Fruit fly (Drosophila melanogaster) whole organism, embryonic: ENCODE data around the gene Upf2.

Experiments used
- Blimp-1 ChIP-seq: fragments of 200-800 bp; sonication (Bioruptor generic); optimal IDR thresholded peaks from 3 replicates; lab custom pipeline; 2018; ENCODE audit warnings: missing biosample characterization, missing genetic modification characterization, mild to moderate bottlenecking, moderate library complexity, missing genetic modification reagents
- CG11695 ChIP-seq: fragments of 200-800 bp; sonication (Bioruptor generic); IDR thresholded peaks from 3 replicates; pipeline ENCODE4 v1.3.6; 2022; ENCODE audit warnings: missing biosample characterization, missing genetic modification characterization
- CG12391 ChIP-seq: fragments of 200-800 bp; sonication (Bioruptor generic); optimal IDR thresholded peaks from 3 replicates; lab custom pipeline; 2018; ENCODE audit warnings: missing biosample characterization, mild to moderate bottlenecking, missing genetic modification characterization, moderate library complexity
- CG2678 ChIP-seq: fragments of 200-800 bp; sonication (Bioruptor generic); optimal IDR thresholded peaks from 3 replicates; lab custom pipeline; 2019; ENCODE audit warnings: missing biosample characterization, mild to moderate bottlenecking, missing genetic modification characterization, moderate library complexity
- CG3163 ChIP-seq: fragments of 200-800 bp; sonication (Bioruptor generic); optimal IDR thresholded peaks from 3 replicates; lab custom pipeline; 2016; ENCODE audit warnings: missing biosample characterization, missing genetic modification characterization
- CG42726 ChIP-seq: fragments of 200-800 bp; sonication (Bioruptor generic); IDR thresholded peaks from 2 replicates; pipeline ENCODE4 v1.3.6; 2022; ENCODE audit warnings: missing biosample characterization, missing genetic modification characterization; ENCODE audit not compliant: partially characterized antibody
- CG4854 ChIP-seq: fragments of 200-800 bp; sonication (Bioruptor generic); optimal IDR thresholded peaks from 2 replicates; lab custom pipeline; 2016; ENCODE audit warnings: missing biosample characterization, missing genetic modification characterization, inconsistent platforms
- CG7745 ChIP-seq: fragments of 200-800 bp; sonication (Bioruptor generic); optimal IDR thresholded peaks from 2 replicates; lab custom pipeline; 2018; ENCODE audit warnings: missing biosample characterization, mild to moderate bottlenecking, missing genetic modification characterization, moderate library complexity
- CG8388 ChIP-seq: fragments of 200-800 bp; sonication (Bioruptor generic); optimal IDR thresholded peaks from 2 replicates; lab custom pipeline; 2019; ENCODE audit warnings: missing biosample characterization, mild to moderate bottlenecking, missing genetic modification characterization, moderate library complexity
- CG8478 ChIP-seq: fragments of >200 bp; optimal IDR thresholded peaks from 2 replicates; lab custom pipeline; 2018
- CG8765 ChIP-seq: fragments of 200-800 bp; sonication (Bioruptor generic); IDR thresholded peaks from 2 replicates; pipeline ENCODE4 v1.3.6; 2022; ENCODE audit warnings: missing biosample characterization, missing genetic modification characterization
- CG8944 ChIP-seq: fragments of 200-800 bp; sonication (Bioruptor generic); optimal IDR thresholded peaks from 3 replicates; lab custom pipeline; 2016; ENCODE audit warnings: missing biosample characterization, missing genetic modification characterization
- CG9727 ChIP-seq: fragments of 200-800 bp; sonication (Bioruptor generic); optimal IDR thresholded peaks from 3 replicates; lab custom pipeline; 2017; ENCODE audit warnings: missing biosample characterization, mild to moderate bottlenecking, missing genetic modification characterization
- Doc2 ChIP-seq: fragments of 200-800 bp; sonication (Bioruptor generic); IDR thresholded peaks from 2 replicates; pipeline ENCODE4 v1.3.6; 2022; ENCODE audit warnings: missing biosample characterization, missing genetic modification characterization
- Dp ChIP-seq: fragments of 200-800 bp; sonication (Bioruptor generic); optimal IDR thresholded peaks from 2 replicates; lab custom pipeline; 2018; ENCODE audit warnings: missing biosample characterization, mild to moderate bottlenecking, missing genetic modification characterization, moderate library complexity
- E2f2 ChIP-seq: fragments of 200-800 bp; sonication (Bioruptor generic); IDR thresholded peaks from 2 replicates; pipeline ENCODE4 v1.3.6; 2022; ENCODE audit warnings: missing biosample characterization, missing genetic modification characterization
- Eip74EF ChIP-seq, 2 experiments: fragments of 200-800 bp in 1 of 2; fragments of >200 bp in 1 of 2; sonication (Bioruptor generic) in 1 of 2; optimal IDR thresholded peaks; 2 replicates each; lab custom pipeline; 2017 to 2019; ENCODE audit warnings: missing biosample characterization in 2 of 2, missing genetic modification characterization in 2 of 2, mild to moderate bottlenecking in 1 of 2, moderate library complexity in 1 of 2
- H15 ChIP-seq: fragments of 200-800 bp; sonication (Bioruptor generic); IDR thresholded peaks from 3 replicates; pipeline ENCODE4 v1.3.6; 2022; ENCODE audit warnings: missing biosample characterization, missing genetic modification characterization
- HLH3B ChIP-seq: fragments of 200-800 bp; sonication (Bioruptor generic); IDR thresholded peaks from 2 replicates; pipeline ENCODE4 v1.3.6; 2022; ENCODE audit warnings: missing biosample characterization, missing genetic modification characterization
- HLH4C ChIP-seq: fragments of 200-800 bp; sonication (Bioruptor generic); IDR thresholded peaks from 3 replicates; pipeline ENCODE4 v1.3.6; 2022; ENCODE audit warnings: missing biosample characterization, missing genetic modification characterization; ENCODE audit not compliant: partially characterized antibody
- Med ChIP-seq: fragments of 200-800 bp; sonication (Bioruptor generic); peaks from one replicate; lab custom pipeline; 2016; ENCODE audit warnings: missing biosample characterization, missing genetic modification characterization, mild to moderate bottlenecking, inconsistent platforms, moderate library complexity
- Nf-YB ChIP-seq: fragments of 200-800 bp; sonication (Bioruptor generic); optimal IDR thresholded peaks from 3 replicates; lab custom pipeline; 2019; ENCODE audit warnings: missing biosample characterization, mild to moderate bottlenecking, missing genetic modification characterization, moderate library complexity
- Oaz ChIP-seq: fragments of 200-800 bp; sonication (Bioruptor generic); IDR thresholded peaks from 2 replicates; pipeline ENCODE4 v1.3.6; 2022; ENCODE audit warnings: missing biosample characterization, missing genetic modification characterization
- Side ChIP-seq: fragments of 200-800 bp; sonication (Bioruptor generic); optimal IDR thresholded peaks from 2 replicates; lab custom pipeline; 2016; ENCODE audit warnings: missing biosample characterization, missing genetic modification characterization
- Tbp ChIP-seq: fragments of >200 bp; optimal IDR thresholded peaks from 2 replicates; lab custom pipeline; 2018; ENCODE audit warnings: missing biosample characterization, missing genetic modification characterization
- Trl ChIP-seq, 3 experiments: fragments of >200 bp in 2 of 3; fragments of 200-800 bp in 1 of 3; sonication (Bioruptor generic) in 1 of 3; optimal IDR thresholded peaks; 2 replicates in 1 of 3; 3 replicates in 2 of 3; lab custom pipeline; 2016 to 2017; ENCODE audit warnings: missing biosample characterization in 1 of 3, missing genetic modification characterization in 1 of 3
- Xbp1 ChIP-seq: fragments of 200-800 bp; sonication (Bioruptor generic); optimal IDR thresholded peaks from 3 replicates; lab custom pipeline; 2016; ENCODE audit warnings: missing biosample characterization, mild to moderate bottlenecking, missing genetic modification characterization
- al ChIP-seq: fragments of 200-800 bp; sonication (Bioruptor generic); IDR thresholded peaks from 2 replicates; pipeline ENCODE4 v1.3.6; 2022; ENCODE audit warnings: missing biosample characterization, missing genetic modification characterization
- cad ChIP-seq: fragments of >200 bp; optimal IDR thresholded peaks from 2 replicates; lab custom pipeline; 2017; ENCODE audit warnings: missing biosample characterization, missing genetic modification characterization
- crp ChIP-seq, 2 experiments: fragments of 200-800 bp; sonication (Bioruptor generic); optimal IDR thresholded peaks; 2 replicates in 1 of 2; 3 replicates in 1 of 2; lab custom pipeline; 2017; ENCODE audit warnings: missing biosample characterization in 2 of 2, missing genetic modification characterization in 2 of 2, mild to moderate bottlenecking in 1 of 2, moderate library complexity in 1 of 2
- dmrt99B ChIP-seq: fragments of 200-800 bp; sonication (Bioruptor generic); optimal IDR thresholded peaks from 2 replicates; lab custom pipeline; 2018; ENCODE audit warnings: missing biosample characterization, mild to moderate bottlenecking, missing genetic modification characterization, moderate library complexity
- fru ChIP-seq: fragments of >200 bp; optimal IDR thresholded peaks from 2 replicates; lab custom pipeline; 2017
- gfzf ChIP-seq: fragments of 200-800 bp; sonication (Bioruptor generic); optimal IDR thresholded peaks from 2 replicates; lab custom pipeline; 2016; ENCODE audit warnings: missing biosample characterization, mild to moderate bottlenecking, missing genetic modification characterization, moderate library complexity
- gro ChIP-seq: fragments of 200-800 bp; sonication (Bioruptor generic); optimal IDR thresholded peaks from 2 replicates; lab custom pipeline; 2016; ENCODE audit warnings: missing biosample characterization, missing genetic modification characterization
- ind ChIP-seq: fragments of 200-800 bp; sonication (Bioruptor generic); optimal IDR thresholded peaks from 3 replicates; lab custom pipeline; 2016; ENCODE audit warnings: missing biosample characterization, missing genetic modification characterization
- lab ChIP-seq: fragments of 200-800 bp; sonication (Bioruptor generic); optimal IDR thresholded peaks from 3 replicates; lab custom pipeline; 2017; ENCODE audit warnings: missing biosample characterization, missing genetic modification characterization, mild to moderate bottlenecking, moderate library complexity, missing genetic modification reagents
- lola ChIP-seq, 3 experiments: fragments of >200 bp in 2 of 3; fragments of 200-800 bp in 1 of 3; sonication (Bioruptor generic) in 1 of 3; optimal IDR thresholded peaks; 2 replicates each; lab custom pipeline; 2017 to 2019; ENCODE audit warnings: missing biosample characterization in 3 of 3, missing genetic modification characterization in 3 of 3, mild to moderate bottlenecking in 1 of 3, moderate library complexity in 1 of 3
- lov ChIP-seq, 2 experiments: fragments of 200-800 bp in 1 of 2; fragments of >200 bp in 1 of 2; sonication (Bioruptor generic) in 1 of 2; IDR thresholded peaks in 1 of 2; optimal IDR thresholded peaks in 1 of 2; 2 replicates in 1 of 2; 3 replicates in 1 of 2; pipeline versions ENCODE4 v1.3.6 to Lab custom; 2017 to 2022; ENCODE audit warnings: missing biosample characterization in 1 of 2, missing genetic modification characterization in 1 of 2
- nerfin-1 ChIP-seq: fragments of 200-800 bp; sonication (Bioruptor generic); optimal IDR thresholded peaks from 3 replicates; lab custom pipeline; 2019; ENCODE audit warnings: missing biosample characterization, mild to moderate bottlenecking, missing genetic modification characterization, moderate library complexity
- nmo ChIP-seq: fragments of 200-800 bp; sonication (Bioruptor generic); optimal IDR thresholded peaks from 2 replicates; lab custom pipeline; 2018; ENCODE audit warnings: missing biosample characterization, mild to moderate bottlenecking, missing genetic modification characterization, moderate library complexity
- p53 ChIP-seq: fragments of 200-800 bp; sonication (Bioruptor generic); optimal IDR thresholded peaks from 2 replicates; lab custom pipeline; 2016; ENCODE audit warnings: missing biosample characterization, missing genetic modification characterization
- pzg ChIP-seq: fragments of 200-800 bp; sonication (Bioruptor generic); optimal IDR thresholded peaks from 3 replicates; lab custom pipeline; 2018; ENCODE audit warnings: missing biosample characterization, mild to moderate bottlenecking, missing genetic modification characterization, moderate library complexity
- sc ChIP-seq, 3 experiments: fragments of >200 bp in 2 of 3; fragments of 200-800 bp in 1 of 3; sonication (Bioruptor generic) in 1 of 3; optimal IDR thresholded peaks; 2 replicates in 2 of 3; 3 replicates in 1 of 3; lab custom pipeline; 2017; ENCODE audit warnings: mild to moderate bottlenecking in 1 of 3, missing biosample characterization in 1 of 3, missing genetic modification characterization in 1 of 3, missing genetic modification reagents in 1 of 3
- slbo ChIP-seq: fragments of 200-800 bp; sonication (Bioruptor generic); IDR thresholded peaks from 2 replicates; pipeline ENCODE4 v1.3.6; 2022; ENCODE audit warnings: missing biosample characterization, missing genetic modification characterization
- slou ChIP-seq: fragments of 200-800 bp; sonication (Bioruptor generic); optimal IDR thresholded peaks from 3 replicates; lab custom pipeline; 2016; ENCODE audit warnings: missing biosample characterization, missing genetic modification characterization
- sob ChIP-seq: fragments of 200-800 bp; sonication (Bioruptor generic); IDR thresholded peaks from 2 replicates; pipeline ENCODE4 v1.3.6; 2022; ENCODE audit warnings: missing biosample characterization, missing genetic modification characterization
- usp ChIP-seq: fragments of >200 bp; optimal IDR thresholded peaks from 2 replicates; lab custom pipeline; 2017; ENCODE audit warnings: missing biosample characterization, missing genetic modification characterization
- vfl ChIP-seq: fragments of 200-800 bp; sonication (Bioruptor generic); optimal IDR thresholded peaks from 2 replicates; lab custom pipeline; 2016; ENCODE audit warnings: missing biosample characterization, missing genetic modification characterization

Gene Upf2

DNA sequence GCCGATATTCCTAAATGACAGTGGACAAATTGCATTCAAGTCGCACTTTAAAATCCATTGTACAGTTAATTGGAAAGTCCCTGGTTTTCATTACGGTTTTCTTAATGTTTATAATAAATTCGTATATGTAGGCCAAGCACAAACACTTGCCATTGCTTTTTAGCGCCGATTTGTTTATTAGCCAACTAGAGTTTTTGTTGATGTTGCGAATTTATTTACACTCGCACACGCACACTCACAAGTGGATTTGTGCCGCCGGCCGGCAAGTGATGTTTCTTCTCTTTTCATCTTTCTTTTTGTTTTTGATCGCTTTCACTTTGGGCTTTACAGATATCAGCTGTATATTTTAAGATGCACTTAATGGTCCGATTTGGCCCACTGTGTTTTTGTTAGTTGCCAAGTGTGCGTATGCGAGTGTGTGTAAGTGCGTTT is 18.0 kb downstream of the Upf2 start (continued):
- peak; percentile 73 for TF ChIP-seq ind (GFP tag; lab: Kevin White, UChicago)
- TF ChIP-seq slbo (GFP tag; lab: Robert Waterston, UW), result peak; percentile 51; the same call in 1 of the 2 replicates
- peak; percentile 69 for TF ChIP-seq Xbp1 (GFP tag; lab: Kevin White, UChicago)
- peak; percentile 15 for TF ChIP-seq nerfin-1 (tag; lab: Kevin White, UChicago)
- peak; percentile 50; the same call in 1 of the 2 replicates for TF ChIP-seq HLH3B
- peak; percentile 48 for TF ChIP-seq Nf-YB
- no peak for TF ChIP-seq CG8765 (GFP tag; lab: Robert Waterston, UW)
- TF ChIP-seq gro (GFP tag; lab: Kevin White, UChicago), result no peak
- TF ChIP-seq cad, result no peak
- no peak for TF ChIP-seq CG7745 (tag; lab: Kevin White, UChicago)
- peak; percentile 41 for TF ChIP-seq vfl (GFP tag; lab: Kevin White, UChicago)
- TF ChIP-seq usp (GFP tag; lab: Kevin White, UChicago), result no peak
- TF ChIP-seq Oaz (GFP tag; lab: Robert Waterston, UW), result peak; percentile 56; the same call in 1 of the 2 replicates
- TF ChIP-seq lab (GFP tag; lab: Kevin White, UChicago), result peak; percentile 75
- peak; percentile 35 for TF ChIP-seq CG4854 (GFP tag; lab: Kevin White, UChicago)
- peak; percentile 72; the same call in 1 of the 3 replicates for TF ChIP-seq CG11695 (GFP tag; lab: Robert Waterston, UW)
- peak; percentile 53 for TF ChIP-seq sob (GFP tag; lab: Robert Waterston, UW)
- peak in 1 of 2 experiments; percentile 61 for TF ChIP-seq Eip74EF (GFP tag; optimal IDR thresholded peaks at IDR 0.05; lab: Kevin White, UChicago)
- TF ChIP-seq CG2678, result peak; percentile 86
- TF ChIP-seq CG3163 (GFP tag; lab: Kevin White, UChicago), result peak; percentile 32
- peak; percentile 53 for TF ChIP-seq al (GFP tag; lab: Robert Waterston, UW)
- no peak for TF ChIP-seq CG42726 (GFP tag; lab: Robert Waterston, UW)
- TF ChIP-seq Side (GFP tag; lab: Kevin White, UChicago), result peak; percentile 81
- no peak for TF ChIP-seq sc (optimal IDR thresholded peaks at IDR 0.05; lab: Kevin White, UChicago)
- TF ChIP-seq sc (GFP tag; optimal IDR thresholded peaks at IDR 0.05; lab: Kevin White, UChicago), result peak; percentile 46
- TF ChIP-seq fru, result no peak
- no peak for TF ChIP-seq HLH4C
- TF ChIP-seq p53, result peak; percentile 40
- peak; percentile 81 for TF ChIP-seq dmrt99B (tag; lab: Kevin White, UChicago)
- TF ChIP-seq Blimp-1 (GFP tag; lab: Kevin White, UChicago), result peak; percentile 55
- TF ChIP-seq H15 (GFP tag; lab: Robert Waterston, UW), result 0 out of 3 replicates have a peak, but pooled peaks have one; percentile 16
- TF ChIP-seq Tbp (GFP tag; lab: Kevin White, UChicago), result no peak
- TF ChIP-seq crp (GFP tag; optimal IDR thresholded peaks at IDR 0.05; lab: Kevin White, UChicago), result peak in 1 of 2 experiments; percentile 53
- TF ChIP-seq slou (GFP tag; lab: Kevin White, UChicago), result peak; percentile 75
- peak; percentile 76 for TF ChIP-seq CG9727 (GFP tag; lab: Kevin White, UChicago)
- peak in 1 of 3 experiments; percentile 76 for TF ChIP-seq lola (GFP tag; optimal IDR thresholded peaks at IDR 0.05; lab: Kevin White, UChicago)
- TF ChIP-seq Trl (optimal IDR thresholded peaks at IDR 0.05; lab: Kevin White, UChicago), result no peak
- peak; percentile 70 for TF ChIP-seq Trl (GFP tag; optimal IDR thresholded peaks at IDR 0.05; lab: Kevin White, UChicago)
- no peak for TF ChIP-seq pzg (GFP tag; lab: Kevin White, UChicago)
- TF ChIP-seq CG8478 (lab: Kevin White, UChicago), result no peak
- no peak; the same call in 1 of the 2 replicates for TF ChIP-seq E2f2 (GFP tag; lab: Robert Waterston, UW)
- TF ChIP-seq nmo (GFP tag; lab: Kevin White, UChicago), result peak; percentile 82
- peak; percentile 92 for TF ChIP-seq Med (GFP tag; lab: Kevin White, UChicago)
- TF ChIP-seq CG12391 (tag; lab: Kevin White, UChicago), result peak; percentile 74
- TF ChIP-seq CG8388 (GFP tag; lab: Kevin White, UChicago), result peak; percentile 50
- peak; percentile 78 for TF ChIP-seq CG8944 (GFP tag; lab: Kevin White, UChicago)
- TF ChIP-seq Doc2 (GFP tag; lab: Robert Waterston, UW), result 0 out of 2 replicates have a peak, but pooled peaks have one; percentile 41
- TF ChIP-seq gfzf, result no peak
- TF ChIP-seq lov (optimal IDR thresholded peaks at IDR 0.05; lab: Kevin White, UChicago), result no peak
- TF ChIP-seq lov (GFP tag; IDR thresholded peaks at IDR 0.05; lab: Robert Waterston, UW), result no peak
- no peak for TF ChIP-seq Dp (GFP tag; lab: Kevin White, UChicago)
